Worm (Caenorhabditis elegans) whole organism, midembryonic: ENCODE results near the gene abcx-1.

ENCODE experiments used
- T22C8.4 ChIP-seq: fragments of 200-800 bp; sonication (Bioruptor generic); IDR thresholded peaks from 2 replicates; pipeline ENCODE4 v1.3.6; 2022; ENCODE audit warnings: missing genetic modification characterization, missing compliant biosample characterization
- cog-1 ChIP-seq: sonication (generic microtip); optimal IDR thresholded peaks from 2 replicates; lab custom pipeline; 2016; ENCODE audit warnings: missing genetic modification characterization, missing compliant biosample characterization
- flt-1 ChIP-seq: fragments of 200-800 bp; sonication (Bioruptor generic); IDR thresholded peaks from 2 replicates; pipeline ENCODE4 v1.3.6; 2022; ENCODE audit warnings: missing genetic modification characterization, missing compliant biosample characterization
- klf-2 ChIP-seq: fragments of 200-800 bp; sonication (Bioruptor generic); conservative IDR thresholded peaks from 2 replicates; pipeline ENCODE4 v1.3.6; 2022; ENCODE audit warnings: missing genetic modification reagents, missing genetic modification characterization, missing compliant biosample characterization
- med-1 ChIP-seq: sonication (generic microtip); optimal IDR thresholded peaks from 2 replicates; lab custom pipeline; 2017; ENCODE audit warnings: missing genetic modification characterization, mild to moderate bottlenecking, missing compliant biosample characterization, antibody characterized with exemption, missing genetic modification reagents; ENCODE audit not compliant: insufficient read depth
- ref-1 ChIP-seq: fragments of 200-800 bp; sonication (Bioruptor generic); conservative IDR thresholded peaks from 2 replicates; pipeline ENCODE4 v1.3.6; 2022; ENCODE audit warnings: missing genetic modification reagents, missing genetic modification characterization, missing compliant biosample characterization
- tab-1 ChIP-seq: fragments of 200-800 bp; sonication (Bioruptor generic); IDR thresholded peaks from 2 replicates; pipeline ENCODE4 v1.3.6; 2022; ENCODE audit warnings: missing genetic modification characterization, missing compliant biosample characterization
- ztf-23 ChIP-seq: fragments of 200-800 bp; sonication (Bioruptor generic); IDR thresholded peaks from 2 replicates; pipeline ENCODE4 v1.3.6; 2022; ENCODE audit warnings: missing genetic modification reagents, missing genetic modification characterization, missing compliant biosample characterization
- ztf-29 ChIP-seq: fragments of 200-800 bp; sonication (Bioruptor generic); IDR thresholded peaks from 2 replicates; pipeline ENCODE4 v1.3.6; 2022; ENCODE audit warnings: missing genetic modification reagents, missing genetic modification characterization, missing compliant biosample characterization

The abcx-1 gene

ce11 chrII:6496496-6496895 lies 35.5 kb upstream of the abcx-1 start:
- TF ChIP-seq klf-2 (GFP tag; lab: Robert Waterston, UW) (no peak), flt-1 (GFP tag; lab: Robert Waterston, UW) (no peak), cog-1 (tag; lab: Kevin White, UChicago) (no peak)

- TF ChIP-seq tab-1 (GFP tag; lab: Robert Waterston, UW): no peak
- TF ChIP-seq klf-2 (GFP tag; lab: Robert Waterston, UW): no peak
- TF ChIP-seq ztf-23 (GFP tag; lab: Robert Waterston, UW): no peak
- TF ChIP-seq med-1 (GFP tag; lab: Kevin White, UChicago): no peak
- TF ChIP-seq ztf-29 (GFP tag; lab: Robert Waterston, UW): no peak
Observed at ce11 chrII:6497137-6497536, 34.8 kb upstream of the abcx-1 start.

- no peak for TF ChIP-seq T22C8.4
- TF ChIP-seq flt-1 (GFP tag; lab: Robert Waterston, UW): no peak
- TF ChIP-seq tab-1 (GFP tag; lab: Robert Waterston, UW): no peak
- TF ChIP-seq ztf-29 (GFP tag; lab: Robert Waterston, UW): no peak
Observed at ce11 chrII:6498609-6499008, 33.4 kb upstream of the abcx-1 start.

ce11 chrII:6499067-6499466 lies 32.9 kb upstream of the abcx-1 start, which contains the start of gene twk-49:
TSS of gene twk-49 (minus strand) at chrII:6499167.
- no peak for TF ChIP-seq med-1 (GFP tag; lab: Kevin White, UChicago)
- no peak for TF ChIP-seq T22C8.4
- no peak for TF ChIP-seq tab-1 (GFP tag; lab: Robert Waterston, UW)
- no peak for TF ChIP-seq flt-1 (GFP tag; lab: Robert Waterston, UW)
- no peak for TF ChIP-seq ztf-29 (GFP tag; lab: Robert Waterston, UW)

- TF ChIP-seq ztf-29 (GFP tag; lab: Robert Waterston, UW) (no peak), cog-1 (tag; lab: Kevin White, UChicago) (no peak), T22C8.4 (no peak)
Observed at ce11 chrII:6500161-6500560, 31.8 kb upstream of the abcx-1 start, which contains the start of gene R05G9.5. TSS of gene R05G9.5 (minus strand) at chrII:6500261.

- TF ChIP-seq ztf-23 (GFP tag; lab: Robert Waterston, UW) (no peak), tab-1 (GFP tag; lab: Robert Waterston, UW) (no peak), ref-1 (GFP tag; lab: Robert Waterston, UW) (no peak), flt-1 (GFP tag; lab: Robert Waterston, UW) (no peak), T22C8.4 (no peak), med-1 (GFP tag; lab: Kevin White, UChicago) (no peak), klf-2 (GFP tag; lab: Robert Waterston, UW) (no peak)
Observed at ce11 chrII:6501420-6501819, 30.5 kb upstream of the abcx-1 start, which contains the start of gene R05G9.3. TSS of gene R05G9.3 (minus strand) at chrII:6501520.

- no peak for TF ChIP-seq T22C8.4
- TF ChIP-seq flt-1 (GFP tag; lab: Robert Waterston, UW): no peak
- no peak for TF ChIP-seq ztf-23 (GFP tag; lab: Robert Waterston, UW)
- no peak for TF ChIP-seq tab-1 (GFP tag; lab: Robert Waterston, UW)
- TF ChIP-seq klf-2 (GFP tag; lab: Robert Waterston, UW): no peak
- TF ChIP-seq med-1 (GFP tag; lab: Kevin White, UChicago): no peak
- TF ChIP-seq cog-1 (tag; lab: Kevin White, UChicago): no peak
- TF ChIP-seq ztf-29 (GFP tag; lab: Robert Waterston, UW): no peak
- TF ChIP-seq ref-1 (GFP tag; lab: Robert Waterston, UW): no peak
Observed at ce11 chrII:6502826-6503225, 29.1 kb upstream of the abcx-1 start, which contains the start of gene R05G9.1. TSS of gene R05G9.1 (plus strand) at chrII:6503168.

- TF ChIP-seq T22C8.4: no peak
- TF ChIP-seq ref-1 (GFP tag; lab: Robert Waterston, UW): no peak
- TF ChIP-seq ztf-23 (GFP tag; lab: Robert Waterston, UW): no peak
- no peak for TF ChIP-seq ztf-29 (GFP tag; lab: Robert Waterston, UW)
- TF ChIP-seq cog-1 (tag; lab: Kevin White, UChicago): no peak
- no peak for TF ChIP-seq tab-1 (GFP tag; lab: Robert Waterston, UW)
- no peak for TF ChIP-seq med-1 (GFP tag; lab: Kevin White, UChicago)
- no peak for TF ChIP-seq flt-1 (GFP tag; lab: Robert Waterston, UW)
- TF ChIP-seq klf-2 (GFP tag; lab: Robert Waterston, UW): no peak
Observed at ce11 chrII:6513357-6513756, 18.6 kb upstream of the abcx-1 start.

ce11 chrII:6513911-6514310 lies 18.1 kb upstream of the abcx-1 start, which contains the start of gene R05G9R.1:
TSS of gene R05G9R.1 (minus strand) at chrII:6514011.
- no peak for TF ChIP-seq T22C8.4
- no peak for TF ChIP-seq ref-1 (GFP tag; lab: Robert Waterston, UW)
- no peak for TF ChIP-seq ztf-23 (GFP tag; lab: Robert Waterston, UW)
- no peak for TF ChIP-seq klf-2 (GFP tag; lab: Robert Waterston, UW)
- no peak for TF ChIP-seq ztf-29 (GFP tag; lab: Robert Waterston, UW)
- TF ChIP-seq med-1 (GFP tag; lab: Kevin White, UChicago): no peak
- TF ChIP-seq flt-1 (GFP tag; lab: Robert Waterston, UW): no peak
- TF ChIP-seq tab-1 (GFP tag; lab: Robert Waterston, UW): no peak
- no peak for TF ChIP-seq cog-1 (tag; lab: Kevin White, UChicago)

ce11 chrII:6516276-6516675 lies 15.7 kb upstream of the abcx-1 start, which contains the start of gene C56E6.7:
TSS of gene C56E6.7 (plus strand) at chrII:6516576.
- TF ChIP-seq klf-2 (GFP tag; lab: Robert Waterston, UW): no peak
- no peak for TF ChIP-seq ztf-29 (GFP tag; lab: Robert Waterston, UW)
- no peak for TF ChIP-seq med-1 (GFP tag; lab: Kevin White, UChicago)
- TF ChIP-seq flt-1 (GFP tag; lab: Robert Waterston, UW): no peak
- TF ChIP-seq ztf-23 (GFP tag; lab: Robert Waterston, UW): no peak
